Worm (Caenorhabditis elegans): ENCODE data around the gene swd-2.2.

swd-2.2 gene

ce11 chrIV:7816402-7817102, 42.3 kb downstream of the swd-2.2 start:
- no peak for TF ChIP-seq odd-2 (tag; optimal IDR thresholded peaks at IDR 0.05)
- TF ChIP-seq tbx-2 (tag; optimal IDR thresholded peaks at IDR 0.05): peak; percentile 21
- TF ChIP-seq lim-6 (tag; optimal IDR thresholded peaks at IDR 0.05): no peak
- TF ChIP-seq fax-1 (tag; optimal IDR thresholded peaks at IDR 0.05): no peak
- TF ChIP-seq ceh-2 (tag; optimal IDR thresholded peaks at IDR 0.05): peak; percentile 49
- no peak for TF ChIP-seq pag-3 (tag; optimal IDR thresholded peaks at IDR 0.05; ENCODE audit: borderline replicate concordance)
- peak; percentile 46 for TF ChIP-seq zip-5 (tag; optimal IDR thresholded peaks at IDR 0.05)
- TF ChIP-seq K02D7.2 (tag; optimal IDR thresholded peaks at IDR 0.05): no peak
- TF ChIP-seq ceh-14 (tag; optimal IDR thresholded peaks at IDR 0.05): peak; percentile 6
- TF ChIP-seq tbx-7 (tag; optimal IDR thresholded peaks at IDR 0.05): peak; percentile 74
- peak; percentile 18 for TF ChIP-seq ceh-18 (tag; optimal IDR thresholded peaks at IDR 0.05)
- TF ChIP-seq ets-4 (tag; optimal IDR thresholded peaks at IDR 0.05): peak; percentile 58
- no peak for TF ChIP-seq ttx-3 (tag; optimal IDR thresholded peaks at IDR 0.05)
- TF ChIP-seq eyg-1 (tag; optimal IDR thresholded peaks at IDR 0.05): no peak
- TF ChIP-seq C38D4.7 (GFP tag; optimal IDR thresholded peaks at IDR 0.05): no peak
- no peak for TF ChIP-seq hlh-30 (tag; optimal IDR thresholded peaks at IDR 0.05; ENCODE audit: insufficient read depth)
- TF ChIP-seq elt-2 (tag; optimal IDR thresholded peaks at IDR 0.05): peak; percentile 27
- no peak for TF ChIP-seq ceh-22 (tag; optimal IDR thresholded peaks at IDR 0.05)
- TF ChIP-seq ceh-31 (tag; optimal IDR thresholded peaks at IDR 0.05): peak; percentile 52
- peak; percentile 81 for TF ChIP-seq C08G9.2 (tag; optimal IDR thresholded peaks at IDR 0.05)

ce11 chrIV:7817852-7818251, 43.6 kb downstream of the swd-2.2 start, which contains the start of gene ric-3:
ric-3 (plus strand) TSS chrIV:7818251.
- peak; percentile 11 for TF ChIP-seq pros-1 (tag; optimal IDR thresholded peaks at IDR 0.05)
- TF ChIP-seq F13H6.1 (tag; optimal IDR thresholded peaks at IDR 0.05): no peak
- TF ChIP-seq nhr-232 (tag; optimal IDR thresholded peaks at IDR 0.05): no peak
- TF ChIP-seq ceh-18 (tag; optimal IDR thresholded peaks at IDR 0.05): peak; percentile 46
- no peak for TF ChIP-seq odd-2 (tag; optimal IDR thresholded peaks at IDR 0.05)
- TF ChIP-seq ceh-22 (tag; optimal IDR thresholded peaks at IDR 0.05): no peak
- peak; percentile 84 for TF ChIP-seq ceh-48 (tag; optimal IDR thresholded peaks at IDR 0.05)
- peak; percentile 30 for TF ChIP-seq lim-6 (tag; optimal IDR thresholded peaks at IDR 0.05)
- TF ChIP-seq dve-1 (tag; optimal IDR thresholded peaks at IDR 0.05): no peak
- no peak for TF ChIP-seq npax-4 (tag; optimal IDR thresholded peaks at IDR 0.05)
- peak; percentile 18 for TF ChIP-seq ceh-19 (GFP tag; optimal IDR thresholded peaks at IDR 0.05)
- peak; percentile 73 for TF ChIP-seq hlh-8 (tag; optimal IDR thresholded peaks at IDR 0.05)
- no peak for TF ChIP-seq unc-3 (GFP tag; conservative IDR thresholded peaks at IDR 0.05)
- TF ChIP-seq unc-3 (tag; optimal IDR thresholded peaks at IDR 0.05): no peak
- TF ChIP-seq unc-86 (tag; optimal IDR thresholded peaks at IDR 0.05): no peak
- no peak for TF ChIP-seq ztf-16 (tag; optimal IDR thresholded peaks at IDR 0.05)
- no peak for TF ChIP-seq pha-4 (tag; optimal IDR thresholded peaks at IDR 0.05)
- TF ChIP-seq dmd-4 (tag; optimal IDR thresholded peaks at IDR 0.05; ENCODE audit: borderline replicate concordance): peak; percentile 13
- peak; percentile 80 for TF ChIP-seq unc-55 (GFP tag; optimal IDR thresholded peaks at IDR 0.05)
- no peak for TF ChIP-seq ama-1 (optimal IDR thresholded peaks at IDR 0.05)
- TF ChIP-seq pha-2 (tag; optimal IDR thresholded peaks at IDR 0.05): no peak
- peak; percentile 7 for TF ChIP-seq ceh-34 (tag; optimal IDR thresholded peaks at IDR 0.05)
- peak; percentile 78 for TF ChIP-seq nfya-1 (tag; optimal IDR thresholded peaks at IDR 0.05)
- TF ChIP-seq ceh-31 (tag; optimal IDR thresholded peaks at IDR 0.05): peak; percentile 70
- peak; percentile 38 for TF ChIP-seq tbx-2 (tag; optimal IDR thresholded peaks at IDR 0.05)
- no peak for TF ChIP-seq elt-4 (tag; optimal IDR thresholded peaks at IDR 0.05)
- TF ChIP-seq unc-42 (tag; optimal IDR thresholded peaks at IDR 0.05): peak; percentile 74
